Worm (Caenorhabditis elegans): ENCODE measurements around the gene clec-55.
A peak's percentile ranks its signal among the peaks of the same experiment; 100 is the strongest.

The clec-55 gene

ce11 chrV:14522514-14522913, 43.4 kb downstream of the clec-55 start, which contains the start of gene C53A5.16:
Gene C53A5.16 (minus strand): TSS chrV:14522614.
- TF ChIP-seq ceh-83 (GFP tag; optimal IDR thresholded peaks at IDR 0.05) (no peak), mep-1 (tag; optimal IDR thresholded peaks at IDR 0.05) (no peak), ztf-11 (tag; optimal IDR thresholded peaks at IDR 0.05) (no peak), unc-62 (GFP tag; optimal IDR thresholded peaks at IDR 0.05) (no peak), elt-1 (tag; optimal IDR thresholded peaks at IDR 0.05; ENCODE audit: borderline replicate concordance, insufficient read depth) (no peak), M03D4.4 (tag; optimal IDR thresholded peaks at IDR 0.05) (no peak), sptf-1 (tag; optimal IDR thresholded peaks at IDR 0.05) (no peak), drap-1 (GFP tag; optimal IDR thresholded peaks at IDR 0.05) (no peak), nhr-12 (tag; optimal IDR thresholded peaks at IDR 0.05) (no peak), lin-32 (GFP tag; optimal IDR thresholded peaks at IDR 0.05) (no peak), pha-4 (tag; optimal IDR thresholded peaks at IDR 0.05) (no peak), mab-5 (tag; optimal IDR thresholded peaks at IDR 0.05) (no peak), ceh-43 (GFP tag; optimal IDR thresholded peaks at IDR 0.05) (no peak), lin-13 (tag; optimal IDR thresholded peaks at IDR 0.05) (no peak), hlh-1 (tag; optimal IDR thresholded peaks at IDR 0.05) (no peak), bed-3 (GFP tag; optimal IDR thresholded peaks at IDR 0.05) (no peak), snpc-4 (tag; optimal IDR thresholded peaks at IDR 0.05) (no peak), cnd-1 (tag; optimal IDR thresholded peaks at IDR 0.05) (no peak)

- TF ChIP-seq unc-39 (tag; optimal IDR thresholded peaks at IDR 0.05) (no peak), nhr-237 (tag; optimal IDR thresholded peaks at IDR 0.05) (no peak), mls-2 (tag; optimal IDR thresholded peaks at IDR 0.05) (no peak), sem-2 (GFP tag; optimal IDR thresholded peaks at IDR 0.05) (no peak), ceh-39 (tag; optimal IDR thresholded peaks at IDR 0.05) (no peak), flh-1 (GFP tag; optimal IDR thresholded peaks at IDR 0.05) (no peak), nhr-28 (tag; optimal IDR thresholded peaks at IDR 0.05) (no peak), lsy-2 (tag; optimal IDR thresholded peaks at IDR 0.05) (no peak), unc-120 (tag; optimal IDR thresholded peaks at IDR 0.05; ENCODE audit: poor library complexity, severe bottlenecking) (no peak), ces-1 (GFP tag; optimal IDR thresholded peaks at IDR 0.05) (no peak), bed-3 (GFP tag; optimal IDR thresholded peaks at IDR 0.05) (no peak), zip-8 (tag; optimal IDR thresholded peaks at IDR 0.05) (no peak), nhr-12 (tag; optimal IDR thresholded peaks at IDR 0.05) (no peak), elt-1 (tag; optimal IDR thresholded peaks at IDR 0.05; ENCODE audit: borderline replicate concordance, insufficient read depth) (no peak), drap-1 (GFP tag; optimal IDR thresholded peaks at IDR 0.05) (no peak), tbx-8 (GFP tag; optimal IDR thresholded peaks at IDR 0.05) (no peak), ham-2 (GFP tag; optimal IDR thresholded peaks at IDR 0.05) (no peak), ztf-11 (tag; optimal IDR thresholded peaks at IDR 0.05) (no peak)
Measured at ce11 chrV:14523105-14523504, 44.0 kb downstream of the clec-55 start, which contains the start of gene C53A5.2. Gene C53A5.2 (minus strand): TSS chrV:14523205.

ce11 chrV:14523788-14524582, 44.9 kb downstream of the clec-55 start, which contains the start of gene ril-1:
Gene ril-1 (minus strand): TSS chrV:14524129.
- TF ChIP-seq zip-8 (tag; optimal IDR thresholded peaks at IDR 0.05) (no peak), elt-3 (tag; optimal IDR thresholded peaks at IDR 0.05) (no peak), nhr-237 (tag; optimal IDR thresholded peaks at IDR 0.05) (no peak), unc-120 (tag; optimal IDR thresholded peaks at IDR 0.05; ENCODE audit: poor library complexity, severe bottlenecking) (peak; percentile 37), tbx-8 (GFP tag; optimal IDR thresholded peaks at IDR 0.05) (peak; percentile 20), ham-2 (GFP tag; optimal IDR thresholded peaks at IDR 0.05) (no peak), blmp-1 (tag; optimal IDR thresholded peaks at IDR 0.05) (peak; percentile 1), nhr-76 (tag; optimal IDR thresholded peaks at IDR 0.05) (no peak), lin-32 (GFP tag; optimal IDR thresholded peaks at IDR 0.05) (no peak), unc-39 (tag; optimal IDR thresholded peaks at IDR 0.05) (no peak), mls-2 (tag; optimal IDR thresholded peaks at IDR 0.05) (no peak), drap-1 (GFP tag; optimal IDR thresholded peaks at IDR 0.05) (peak; percentile 73), elt-1 (tag; optimal IDR thresholded peaks at IDR 0.05; ENCODE audit: borderline replicate concordance, insufficient read depth) (peak; percentile 14), hlh-1 (tag; optimal IDR thresholded peaks at IDR 0.05) (peak; percentile 23), flh-1 (GFP tag; optimal IDR thresholded peaks at IDR 0.05) (peak; percentile 1), sptf-1 (tag; optimal IDR thresholded peaks at IDR 0.05) (peak; percentile 58), nhr-2 (tag; optimal IDR thresholded peaks at IDR 0.05) (no peak), mep-1 (tag; optimal IDR thresholded peaks at IDR 0.05) (peak; percentile 19), ceh-39 (tag; optimal IDR thresholded peaks at IDR 0.05) (no peak), lsy-2 (tag; optimal IDR thresholded peaks at IDR 0.05) (peak; percentile 58), nhr-28 (tag; optimal IDR thresholded peaks at IDR 0.05) (no peak), lin-13 (tag; optimal IDR thresholded peaks at IDR 0.05) (no peak), snpc-4 (tag; optimal IDR thresholded peaks at IDR 0.05) (no peak), bed-3 (GFP tag; optimal IDR thresholded peaks at IDR 0.05) (no peak), ceh-83 (GFP tag; optimal IDR thresholded peaks at IDR 0.05) (no peak), sem-2 (GFP tag; optimal IDR thresholded peaks at IDR 0.05) (no peak), unc-62 (GFP tag; optimal IDR thresholded peaks at IDR 0.05) (no peak), ztf-11 (tag; optimal IDR thresholded peaks at IDR 0.05) (no peak), ces-1 (GFP tag; optimal IDR thresholded peaks at IDR 0.05) (no peak), mab-5 (tag; optimal IDR thresholded peaks at IDR 0.05) (no peak), pha-4 (tag; optimal IDR thresholded peaks at IDR 0.05) (no peak), ceh-43 (GFP tag; optimal IDR thresholded peaks at IDR 0.05) (peak; percentile 52), M03D4.4 (tag; optimal IDR thresholded peaks at IDR 0.05) (peak; percentile 63), nhr-12 (tag; optimal IDR thresholded peaks at IDR 0.05) (no peak), cnd-1 (tag; optimal IDR thresholded peaks at IDR 0.05) (peak; percentile 28)
